Fruit fly (Drosophila melanogaster) Kc167 (cell line): ENCODE results near the gene Atg4a.

Experiments
- h ChIP-seq: fragments of >200 bp; optimal IDR thresholded peaks from 3 replicates; lab custom pipeline; 2018; ENCODE audit warnings: missing external identifiers
- ttk ChIP-seq: sonication (Bioruptor generic); optimal IDR thresholded peaks from 2 replicates; lab custom pipeline; 2017; ENCODE audit warnings: missing external identifiers

- no peak for TF ChIP-seq h (lab: Kevin White, UChicago)
- TF ChIP-seq ttk (lab: Kevin White, UChicago) = no peak
Observed at dm6 chr2L:1112641-1113040, 31.9 kb downstream of the Atg4a start, which contains the start of gene CG14340.
